Worm (Caenorhabditis elegans) whole organism, mixed stage, embryonic: ENCODE measurements around the gene mob-1.

Experiments used
- bed-3 ChIP-seq: fragments of 200-800 bp; sonication (Bioruptor generic); optimal IDR thresholded peaks from 3 replicates; lab custom pipeline; 2018; ENCODE audit warnings: mild to moderate bottlenecking, missing genetic modification characterization, moderate library complexity, missing compliant biosample characterization
- blmp-1 ChIP-seq: fragments of 150-350 bp; optimal IDR thresholded peaks from 2 replicates; lab custom pipeline; 2014; ENCODE audit warnings: missing biosample characterization, missing genetic modification characterization
- ceh-39 ChIP-seq: fragments of 150-350 bp; optimal IDR thresholded peaks from 2 replicates; lab custom pipeline; 2014; ENCODE audit warnings: missing biosample characterization, missing genetic modification characterization
- ceh-43 ChIP-seq: fragments of 200-800 bp; sonication (Bioruptor generic); optimal IDR thresholded peaks from 2 replicates; lab custom pipeline; 2018; ENCODE audit warnings: mild to moderate bottlenecking, missing genetic modification characterization, moderate library complexity, missing compliant biosample characterization
- ces-1 ChIP-seq: fragments of 150-350 bp; optimal IDR thresholded peaks from 2 replicates; lab custom pipeline; 2014; ENCODE audit warnings: missing biosample characterization, missing genetic modification reagents, missing genetic modification characterization
- cnd-1 ChIP-seq: fragments of 200-800 bp; sonication (Bioruptor generic); optimal IDR thresholded peaks from 2 replicates; lab custom pipeline; 2018; ENCODE audit warnings: mild to moderate bottlenecking, missing genetic modification characterization, missing compliant biosample characterization
- drap-1 ChIP-seq: fragments of 200-800 bp; sonication (Bioruptor generic); optimal IDR thresholded peaks from 3 replicates; lab custom pipeline; 2018; ENCODE audit warnings: mild to moderate bottlenecking, missing genetic modification characterization, missing compliant biosample characterization
- elt-1 ChIP-seq: sonication (generic microtip); optimal IDR thresholded peaks from 2 replicates; lab custom pipeline; 2017; ENCODE audit warnings: missing genetic modification characterization, mild to moderate bottlenecking, missing compliant biosample characterization, antibody characterized with exemption, moderate library complexity, borderline replicate concordance; ENCODE audit not compliant: insufficient read depth
- elt-3 ChIP-seq: fragments of 150-350 bp; optimal IDR thresholded peaks from 2 replicates; lab custom pipeline; 2014; ENCODE audit warnings: missing biosample characterization, missing genetic modification characterization
- flh-1 ChIP-seq: fragments of 200-800 bp; sonication (Bioruptor generic); optimal IDR thresholded peaks from 2 replicates; lab custom pipeline; 2018; ENCODE audit warnings: mild to moderate bottlenecking, missing genetic modification characterization, moderate library complexity, missing compliant biosample characterization
- ham-2 ChIP-seq: fragments of 200-800 bp; sonication (Bioruptor generic); optimal IDR thresholded peaks from 2 replicates; lab custom pipeline; 2018; ENCODE audit warnings: mild to moderate bottlenecking, missing genetic modification characterization, missing compliant biosample characterization
- hlh-1 ChIP-seq: fragments of 150-350 bp; optimal IDR thresholded peaks from 2 replicates; lab custom pipeline; 2014; ENCODE audit warnings: missing biosample characterization, missing genetic modification reagents, missing genetic modification characterization
- lin-32 ChIP-seq: fragments of 200-800 bp; sonication (Bioruptor generic); optimal IDR thresholded peaks from 2 replicates; lab custom pipeline; 2018; ENCODE audit warnings: mild to moderate bottlenecking, missing genetic modification characterization, missing compliant biosample characterization
- lsy-2 ChIP-seq: fragments of 150-350 bp; optimal IDR thresholded peaks from 2 replicates; lab custom pipeline; 2014; ENCODE audit warnings: missing biosample characterization, missing genetic modification characterization
- mab-5 ChIP-seq: fragments of 150-350 bp; optimal IDR thresholded peaks from 2 replicates; lab custom pipeline; 2014; ENCODE audit warnings: missing biosample characterization, missing genetic modification characterization
- mep-1 ChIP-seq: fragments of 150-350 bp; optimal IDR thresholded peaks from 2 replicates; lab custom pipeline; 2017; ENCODE audit warnings: missing biosample characterization, missing genetic modification reagents, missing genetic modification characterization, inconsistent platforms
- nhr-2 ChIP-seq: fragments of 150-350 bp; optimal IDR thresholded peaks from 2 replicates; lab custom pipeline; 2014; ENCODE audit warnings: missing biosample characterization, missing genetic modification characterization
- nhr-237 ChIP-seq: fragments of 150-350 bp; optimal IDR thresholded peaks from 2 replicates; lab custom pipeline; 2014; ENCODE audit warnings: missing biosample characterization, missing genetic modification characterization
- nhr-28 ChIP-seq: fragments of 150-350 bp; optimal IDR thresholded peaks from 2 replicates; lab custom pipeline; 2014; ENCODE audit warnings: missing biosample characterization, missing genetic modification characterization
- nhr-76 ChIP-seq: sonication (generic microtip); optimal IDR thresholded peaks from 2 replicates; lab custom pipeline; 2017; ENCODE audit warnings: missing biosample characterization, missing genetic modification characterization
- pha-4 ChIP-seq: fragments of 150-350 bp; optimal IDR thresholded peaks from 2 replicates; lab custom pipeline; 2018; ENCODE audit warnings: missing biosample characterization, missing genetic modification reagents, missing genetic modification characterization
- sem-2 ChIP-seq: fragments of 200-800 bp; sonication (Bioruptor generic); optimal IDR thresholded peaks from 2 replicates; lab custom pipeline; 2018; ENCODE audit warnings: mild to moderate bottlenecking, missing genetic modification characterization, missing compliant biosample characterization
- sptf-1 ChIP-seq: sonication (generic microtip); optimal IDR thresholded peaks from 2 replicates; lab custom pipeline; 2017; ENCODE audit warnings: mild to moderate bottlenecking, missing genetic modification characterization, moderate library complexity, missing compliant biosample characterization
- tbx-8 ChIP-seq: fragments of 200-800 bp; sonication (Bioruptor generic); optimal IDR thresholded peaks from 2 replicates; lab custom pipeline; 2018; ENCODE audit warnings: mild to moderate bottlenecking, missing genetic modification characterization, moderate library complexity, missing compliant biosample characterization
- unc-120 ChIP-seq: sonication (generic microtip); optimal IDR thresholded peaks from 2 replicates; lab custom pipeline; 2017; ENCODE audit warnings: missing genetic modification characterization, missing compliant biosample characterization; ENCODE audit not compliant: poor library complexity, severe bottlenecking
- unc-39 ChIP-seq: fragments of 150-350 bp; optimal IDR thresholded peaks from 2 replicates; lab custom pipeline; 2014; ENCODE audit warnings: missing biosample characterization, missing genetic modification characterization
- unc-62 ChIP-seq: fragments of 150-350 bp; optimal IDR thresholded peaks from 2 replicates; lab custom pipeline; 2014; ENCODE audit warnings: missing biosample characterization, missing genetic modification reagents, missing genetic modification characterization
- zip-8 ChIP-seq: fragments of 150-350 bp; optimal IDR thresholded peaks from 2 replicates; lab custom pipeline; 2014; ENCODE audit warnings: missing biosample characterization, missing genetic modification characterization
- ztf-11 ChIP-seq: fragments of 150-350 bp; optimal IDR thresholded peaks from 2 replicates; lab custom pipeline; 2014; ENCODE audit warnings: missing biosample characterization, missing genetic modification characterization

mob-1 gene

ce11 chrIV:11902832-11903231 is 42.5 kb downstream of the mob-1 start:
- no peak for TF ChIP-seq bed-3 (GFP tag; lab: Kevin White, UChicago)
- no peak for TF ChIP-seq unc-62 (GFP tag; lab: Kevin White, UChicago)
- TF ChIP-seq tbx-8: no peak
- TF ChIP-seq elt-3 (tag; lab: Kevin White, UChicago): no peak
- TF ChIP-seq ceh-39 (tag; lab: Kevin White, UChicago): no peak
- no peak for TF ChIP-seq lsy-2
- TF ChIP-seq drap-1 (GFP tag; lab: Kevin White, UChicago): no peak
- TF ChIP-seq hlh-1 (tag; lab: Kevin White, UChicago): no peak

DNA sequence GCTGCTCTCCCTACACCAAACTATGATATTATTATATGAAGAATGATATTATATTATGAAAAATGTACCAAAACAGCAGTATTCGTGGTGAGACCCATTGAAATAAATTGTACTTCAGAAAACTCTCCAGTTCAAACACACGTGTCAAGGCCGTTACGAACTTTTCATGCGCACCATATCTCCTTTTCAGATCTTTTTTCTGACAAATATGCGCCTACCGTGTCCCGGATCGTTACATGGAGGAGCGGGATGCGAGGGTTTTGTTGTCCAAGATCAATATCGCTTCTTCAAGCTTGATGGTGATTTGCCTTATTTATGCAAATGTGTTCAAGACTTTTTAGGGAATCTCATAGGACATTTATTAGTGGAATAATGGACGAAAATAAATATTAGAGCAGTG is 43.3 kb downstream of the mob-1 start:
- TF ChIP-seq unc-120: no peak
- TF ChIP-seq elt-1 (tag; lab: Kevin White, UChicago): peak; percentile 5
- no peak for TF ChIP-seq sem-2
- TF ChIP-seq nhr-28 (tag; lab: Kevin White, UChicago): no peak

ce11 chrIV:11908733-11909132 is 48.4 kb downstream of the mob-1 start:
- no peak for TF ChIP-seq ceh-43 (GFP tag; lab: Kevin White, UChicago)
- TF ChIP-seq lin-32 (GFP tag; lab: Kevin White, UChicago): no peak
- no peak for TF ChIP-seq pha-4 (tag; lab: Kevin White, UChicago)
- TF ChIP-seq ztf-11 (tag; lab: Kevin White, UChicago): no peak
- no peak for TF ChIP-seq cnd-1 (tag; lab: Kevin White, UChicago)
- TF ChIP-seq nhr-76 (tag; lab: Kevin White, UChicago): no peak
- no peak for TF ChIP-seq lsy-2

DNA sequence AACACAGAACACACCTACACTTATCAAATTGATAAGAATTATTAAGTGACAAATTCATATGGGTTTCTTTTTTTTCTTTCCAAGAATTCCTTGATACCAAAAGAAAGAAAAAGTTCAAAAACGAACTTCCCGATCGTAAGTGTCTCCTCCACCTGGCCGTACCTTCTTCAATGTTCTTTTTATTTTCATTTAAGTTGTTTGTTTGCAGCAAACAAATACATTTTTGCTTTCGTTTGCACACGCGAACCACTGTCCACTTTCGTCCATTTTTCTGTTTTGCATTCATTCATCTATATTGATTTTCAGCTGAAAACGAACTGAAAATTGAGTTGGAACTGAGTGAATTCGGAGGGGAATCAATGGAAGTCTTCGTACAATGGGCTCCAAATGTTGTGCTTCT is 51.4 kb downstream of the mob-1 start, which contains the start of gene VZK822L.2:
TSS of gene VZK822L.2 (plus strand) at position 301 of the 400 bp plus-strand sequence.
- TF ChIP-seq ham-2 (GFP tag; lab: Kevin White, UChicago): no peak
- TF ChIP-seq tbx-8: no peak
- TF ChIP-seq mab-5: no peak
- TF ChIP-seq blmp-1 (tag; lab: Kevin White, UChicago): no peak
- TF ChIP-seq unc-62 (GFP tag; lab: Kevin White, UChicago): no peak
- no peak for TF ChIP-seq sem-2
- no peak for TF ChIP-seq nhr-237 (tag; lab: Kevin White, UChicago)
- TF ChIP-seq nhr-28 (tag; lab: Kevin White, UChicago): no peak
- TF ChIP-seq sptf-1 (tag; lab: Kevin White, UChicago): no peak
- TF ChIP-seq mep-1 (tag; lab: Kevin White, UChicago): no peak
- TF ChIP-seq lin-32 (GFP tag; lab: Kevin White, UChicago): no peak
- no peak for TF ChIP-seq ces-1 (GFP tag; lab: Kevin White, UChicago)
- no peak for TF ChIP-seq zip-8
- no peak for TF ChIP-seq flh-1
- no peak for TF ChIP-seq unc-39 (tag; lab: Kevin White, UChicago)
- TF ChIP-seq bed-3 (GFP tag; lab: Kevin White, UChicago): no peak
- no peak for TF ChIP-seq ztf-11 (tag; lab: Kevin White, UChicago)
- TF ChIP-seq unc-120: no peak
- TF ChIP-seq nhr-2 (tag; lab: Kevin White, UChicago): no peak
- no peak for TF ChIP-seq ceh-43 (GFP tag; lab: Kevin White, UChicago)
